Worm (Caenorhabditis elegans) whole organism, L1 larva: Measurements from ENCODE around the gene ntl-2.

Experiments used
- C04F5.9 ChIP-seq: sonication (generic microtip); optimal IDR thresholded peaks from 2 replicates; lab custom pipeline; 2016; ENCODE audit warnings: missing genetic modification characterization, missing compliant biosample characterization
- C16A3.4 ChIP-seq: fragments of 150-350 bp; optimal IDR thresholded peaks from 2 replicates; lab custom pipeline; 2014; ENCODE audit warnings: missing biosample characterization, missing genetic modification characterization
- C34B4.2 ChIP-seq: sonication (generic microtip); optimal IDR thresholded peaks from 2 replicates; lab custom pipeline; 2017; ENCODE audit warnings: mild to moderate bottlenecking, missing genetic modification characterization, missing compliant biosample characterization
- F16B12.6 ChIP-seq: fragments of 150-350 bp; optimal IDR thresholded peaks from 2 replicates; lab custom pipeline; 2014; ENCODE audit warnings: missing biosample characterization, missing genetic modification characterization
- Y116A8C.19 ChIP-seq: sonication (generic microtip); optimal IDR thresholded peaks from 2 replicates; lab custom pipeline; 2016; ENCODE audit warnings: missing compliant biosample characterization, missing genetic modification characterization, borderline replicate concordance
- alr-1 ChIP-seq: fragments of 200-800 bp; sonication (Bioruptor generic); optimal IDR thresholded peaks from 2 replicates; lab custom pipeline; 2018; ENCODE audit warnings: borderline replicate concordance, mild to moderate bottlenecking, missing genetic modification characterization, missing compliant biosample characterization
- aly-2 ChIP-seq: fragments of 150-350 bp; optimal IDR thresholded peaks from 2 replicates; lab custom pipeline; 2014; ENCODE audit warnings: missing biosample characterization, missing genetic modification characterization
- ama-1 ChIP-seq: fragments of 150-350 bp; optimal IDR thresholded peaks from 2 replicates; lab custom pipeline; 2014
- blmp-1 ChIP-seq: fragments of 150-350 bp; optimal IDR thresholded peaks from 2 replicates; lab custom pipeline; 2014; ENCODE audit warnings: missing biosample characterization, missing genetic modification characterization
- ceh-63 ChIP-seq: fragments of 200-800 bp; sonication (Bioruptor generic); optimal IDR thresholded peaks from 2 replicates; lab custom pipeline; 2018; ENCODE audit warnings: mild to moderate bottlenecking, missing genetic modification characterization, missing compliant biosample characterization
- ceh-82 ChIP-seq, 3 experiments: fragments of 150-350 bp in 1 of 3; sonication (generic microtip) in 2 of 3; optimal IDR thresholded peaks; 2 replicates each; lab custom pipeline; 2014 to 2017; ENCODE audit warnings: missing biosample characterization in 3 of 3, missing genetic modification characterization in 3 of 3
- ceh-88 ChIP-seq: fragments of 200-800 bp; sonication (Bioruptor generic); IDR thresholded peaks from 2 replicates; pipeline ENCODE4 v1.3.6; 2022; ENCODE audit warnings: missing genetic modification characterization, missing compliant biosample characterization
- ceh-90 ChIP-seq: sonication (generic microtip); optimal IDR thresholded peaks from 2 replicates; lab custom pipeline; 2016; ENCODE audit warnings: missing genetic modification characterization, missing compliant biosample characterization
- dpl-1 ChIP-seq, 3 experiments: fragments of 150-350 bp in 2 of 3; sonication (generic microtip) in 1 of 3; optimal IDR thresholded peaks; 2 replicates each; lab custom pipeline; 2014 to 2017; ENCODE audit warnings: missing biosample characterization in 3 of 3, missing genetic modification characterization in 3 of 3, missing genetic modification reagents in 3 of 3
- dsc-1 ChIP-seq: sonication (generic microtip); optimal IDR thresholded peaks from 2 replicates; lab custom pipeline; 2016; ENCODE audit warnings: mild to moderate bottlenecking, missing genetic modification characterization, missing compliant biosample characterization
- efl-1 ChIP-seq, 4 experiments: fragments of 150-350 bp; optimal IDR thresholded peaks in 3 of 4; peaks in 1 of 4; 1 replicate in 1 of 4; 2 replicates in 3 of 4; lab custom pipeline; 2014; ENCODE audit warnings: missing biosample characterization in 2 of 4, missing genetic modification characterization in 2 of 4, missing genetic modification reagents in 2 of 4
- egl-27 ChIP-seq, 2 experiments: fragments of 150-350 bp in 1 of 2; sonication (generic microtip); optimal IDR thresholded peaks; 3 replicates each; lab custom pipeline; 2017 to 2018; ENCODE audit warnings: missing biosample characterization in 2 of 2, missing genetic modification characterization in 2 of 2, missing genetic modification reagents in 2 of 2
- elt-2 ChIP-seq: sonication (generic microtip); optimal IDR thresholded peaks from 2 replicates; lab custom pipeline; 2016; ENCODE audit warnings: missing genetic modification characterization, mild to moderate bottlenecking, inconsistent platforms, missing compliant biosample characterization, missing genetic modification reagents
- ets-5 ChIP-seq: fragments of 200-800 bp; sonication (Bioruptor generic); IDR thresholded peaks from 2 replicates; pipeline ENCODE4 v1.3.6; 2022; ENCODE audit warnings: missing genetic modification characterization, missing compliant biosample characterization
- fkh-10 ChIP-seq: sonication (generic microtip); optimal IDR thresholded peaks from 2 replicates; lab custom pipeline; 2017; ENCODE audit warnings: missing biosample characterization, missing genetic modification reagents, missing genetic modification characterization
- fkh-4 ChIP-seq: sonication (generic microtip); optimal IDR thresholded peaks from 2 replicates; lab custom pipeline; 2016; ENCODE audit warnings: missing compliant biosample characterization, missing genetic modification characterization, borderline replicate concordance
- fos-1 ChIP-seq: fragments of 150-350 bp; optimal IDR thresholded peaks from 2 replicates; lab custom pipeline; 2014; ENCODE audit warnings: missing biosample characterization, missing genetic modification characterization
- grh-1 ChIP-seq: fragments of 200-800 bp; sonication (Bioruptor generic); IDR thresholded peaks from 2 replicates; pipeline ENCODE4 v1.3.6; 2022; ENCODE audit warnings: missing genetic modification reagents, missing genetic modification characterization, missing compliant biosample characterization
- hlh-17 ChIP-seq: fragments of 200-800 bp; sonication (Bioruptor generic); optimal IDR thresholded peaks from 2 replicates; lab custom pipeline; 2018; ENCODE audit warnings: missing genetic modification characterization, mild to moderate bottlenecking, missing compliant biosample characterization, moderate library complexity, borderline replicate concordance
- irx-1 ChIP-seq: sonication (generic microtip); optimal IDR thresholded peaks from 2 replicates; lab custom pipeline; 2016; ENCODE audit warnings: missing genetic modification characterization, missing compliant biosample characterization
- isw-1 ChIP-seq: fragments of 200-800 bp; sonication (Bioruptor generic); IDR thresholded peaks from 2 replicates; pipeline ENCODE4 v1.3.6; 2022; ENCODE audit warnings: missing genetic modification characterization, missing compliant biosample characterization
- jun-1 ChIP-seq: fragments of 150-350 bp; optimal IDR thresholded peaks from 2 replicates; lab custom pipeline; 2014; ENCODE audit warnings: missing biosample characterization, missing genetic modification reagents, missing genetic modification characterization
- lin-13 ChIP-seq: fragments of 150-350 bp; optimal IDR thresholded peaks from 2 replicates; lab custom pipeline; 2014; ENCODE audit warnings: missing biosample characterization, missing genetic modification reagents, missing genetic modification characterization
- lin-35 ChIP-seq, 2 experiments: fragments of 150-350 bp; optimal IDR thresholded peaks; 2 replicates each; lab custom pipeline; 2014; ENCODE audit warnings: missing biosample characterization in 2 of 2, missing genetic modification characterization in 2 of 2, missing genetic modification reagents in 2 of 2
- lin-39 ChIP-seq: fragments of 150-350 bp; optimal IDR thresholded peaks from 2 replicates; lab custom pipeline; 2014; ENCODE audit warnings: missing biosample characterization, missing genetic modification reagents, missing genetic modification characterization
- lir-3 ChIP-seq: sonication (generic microtip); optimal IDR thresholded peaks from 2 replicates; lab custom pipeline; 2016; ENCODE audit warnings: mild to moderate bottlenecking, missing genetic modification characterization, moderate library complexity, missing compliant biosample characterization; ENCODE audit not compliant: poor library complexity
- nhr-11 ChIP-seq: fragments of 150-350 bp; optimal IDR thresholded peaks from 2 replicates; lab custom pipeline; 2014; ENCODE audit warnings: missing biosample characterization, missing genetic modification characterization
- nhr-237 ChIP-seq: fragments of 150-350 bp; optimal IDR thresholded peaks from 2 replicates; lab custom pipeline; 2014; ENCODE audit warnings: missing biosample characterization, missing genetic modification characterization
- nhr-47 ChIP-seq: sonication (generic microtip); optimal IDR thresholded peaks from 2 replicates; lab custom pipeline; 2016; ENCODE audit warnings: mild to moderate bottlenecking, missing genetic modification characterization, moderate library complexity, missing compliant biosample characterization
- nhr-90 ChIP-seq: sonication (generic microtip); optimal IDR thresholded peaks from 2 replicates; lab custom pipeline; 2016; ENCODE audit warnings: mild to moderate bottlenecking, missing genetic modification characterization, missing compliant biosample characterization; ENCODE audit not compliant: poor library complexity
- pag-3 ChIP-seq: sonication (generic microtip); optimal IDR thresholded peaks from 2 replicates; lab custom pipeline; 2017; ENCODE audit warnings: missing genetic modification characterization, mild to moderate bottlenecking, missing compliant biosample characterization, antibody characterized with exemption, borderline replicate concordance; ENCODE audit not compliant: insufficient read depth
- pax-3 ChIP-seq: fragments of 200-800 bp; sonication (Bioruptor generic); optimal IDR thresholded peaks from 2 replicates; lab custom pipeline; 2018; ENCODE audit warnings: mild to moderate bottlenecking, missing genetic modification characterization, moderate library complexity, missing compliant biosample characterization
- rnt-1 ChIP-seq: sonication (generic microtip); optimal IDR thresholded peaks from 2 replicates; lab custom pipeline; 2016; ENCODE audit warnings: mild to moderate bottlenecking, missing genetic modification characterization, moderate library complexity, missing compliant biosample characterization
- skn-1 ChIP-seq: fragments of 150-350 bp; optimal IDR thresholded peaks from 2 replicates; lab custom pipeline; 2014; ENCODE audit warnings: missing biosample characterization, missing genetic modification characterization
- snu-23 ChIP-seq: sonication (generic microtip); optimal IDR thresholded peaks from 2 replicates; lab custom pipeline; 2016; ENCODE audit warnings: missing genetic modification characterization, missing compliant biosample characterization
- sptf-1 ChIP-seq: fragments of 150-350 bp; optimal IDR thresholded peaks from 2 replicates; lab custom pipeline; 2014; ENCODE audit warnings: missing biosample characterization, missing genetic modification characterization
- tlp-1 ChIP-seq: fragments of 150-350 bp; optimal IDR thresholded peaks from 2 replicates; lab custom pipeline; 2014; ENCODE audit warnings: missing biosample characterization, missing genetic modification characterization
- unc-130 ChIP-seq: fragments of 150-350 bp; optimal IDR thresholded peaks from 2 replicates; lab custom pipeline; 2017; ENCODE audit warnings: missing biosample characterization, missing genetic modification characterization, inconsistent platforms
- unc-62 ChIP-seq: fragments of 150-350 bp; optimal IDR thresholded peaks from 2 replicates; lab custom pipeline; 2014; ENCODE audit warnings: missing biosample characterization, missing genetic modification reagents, missing genetic modification characterization
- unc-86 ChIP-seq: sonication (generic microtip); optimal IDR thresholded peaks from 2 replicates; lab custom pipeline; 2016; ENCODE audit warnings: missing genetic modification characterization, missing compliant biosample characterization
- unc-98 ChIP-seq: fragments of 200-800 bp; sonication (Bioruptor generic); IDR thresholded peaks from 2 replicates; pipeline ENCODE4 v1.3.6; 2022; ENCODE audit warnings: missing genetic modification characterization, missing compliant biosample characterization
- zip-4 ChIP-seq: fragments of 200-800 bp; sonication (Bioruptor generic); optimal IDR thresholded peaks from 2 replicates; lab custom pipeline; 2018; ENCODE audit warnings: mild to moderate bottlenecking, missing genetic modification characterization, moderate library complexity, missing compliant biosample characterization
- ztf-11 ChIP-seq, 2 experiments: sonication (generic microtip); optimal IDR thresholded peaks; 2 replicates each; lab custom pipeline; 2016 to 2017; ENCODE audit warnings: missing genetic modification characterization in 2 of 2, missing biosample characterization in 1 of 2, missing compliant biosample characterization in 1 of 2

The ntl-2 gene

ce11 chrII:4376295-4377172 is at the start of gene ntl-2 (continued):
- TF ChIP-seq lin-39 (tag; lab: Kevin White, UChicago) (peak; percentile 77), ets-5 (no peak), tlp-1 (tag; lab: Kevin White, UChicago) (no peak), pag-3 (tag; lab: Kevin White, UChicago) (no peak), fkh-10 (GFP tag; lab: Kevin White, UChicago) (peak; percentile 88), skn-1 (tag; lab: Kevin White, UChicago) (peak; percentile 92), isw-1 (peak; percentile 94), irx-1 (tag; lab: Kevin White, UChicago) (peak; percentile 88), dsc-1 (tag; lab: Kevin White, UChicago) (peak; percentile 88), lin-35 (GFP tag; optimal IDR thresholded peaks at IDR 0.05; lab: Kevin White, UChicago) (peak; percentile 84 to 92), C04F5.9 (peak; percentile 74), nhr-237 (peak; percentile 88), F16B12.6 (tag; lab: Kevin White, UChicago) (peak; percentile 66), rnt-1 (tag; lab: Kevin White, UChicago) (peak; percentile 96), unc-130 (tag; lab: Kevin White, UChicago) (peak; percentile 88), C16A3.4 (peak; percentile 89), zip-4 (GFP tag; lab: Kevin White, UChicago) (peak; percentile 77), egl-27 (tag; optimal IDR thresholded peaks at IDR 0.05; lab: Kevin White, UChicago) (peak; percentile 48 to 82), nhr-11 (peak; percentile 79), grh-1 (GFP tag; lab: Robert Waterston, UW) (peak; percentile 91), unc-98 (peak; percentile 48; the same call in 1 of the 2 replicates), snu-23 (GFP tag; lab: Kevin White, UChicago) (peak; percentile 93), ceh-82 (tag; optimal IDR thresholded peaks at IDR 0.05; lab: Kevin White, UChicago) (peak; percentile 89 to 97 (median 91)), pax-3 (peak; percentile 97), unc-86 (tag; lab: Kevin White, UChicago) (peak; percentile 95), unc-62 (GFP tag; lab: Kevin White, UChicago) (no peak), C34B4.2 (tag; lab: Kevin White, UChicago) (peak; percentile 70), hlh-17 (GFP tag; lab: Kevin White, UChicago) (no peak), fos-1 (tag; lab: Kevin White, UChicago) (peak; percentile 86), Y116A8C.19 (no peak), efl-1 (optimal IDR thresholded peaks at IDR 0.05; lab: Kevin White, UChicago) (peak; percentile 89 to 94), efl-1 (GFP tag; optimal IDR thresholded peaks at IDR 0.05 in 1 of 2; lab: Kevin White, UChicago) (peak; percentile 76 to 98), ceh-63 (GFP tag; lab: Kevin White, UChicago) (peak; percentile 94), dpl-1 (GFP tag; optimal IDR thresholded peaks at IDR 0.05; lab: Kevin White, UChicago) (peak; percentile 82 to 85 (median 82))
- TF ChIP-seq, all 84 proteins: peak for 69

ce11 chrII:4424807-4425206 is 48.5 kb upstream of the ntl-2 start, which contains the start of the genes dcaf-13 and toe-1:
Gene dcaf-13 (minus strand): TSS chrII:4424902.
Gene toe-1 (plus strand): TSS chrII:4425167.
- no peak for TF ChIP-seq ceh-63 (GFP tag; lab: Kevin White, UChicago)
- no peak for TF ChIP-seq unc-86 (tag; lab: Kevin White, UChicago)
- peak; percentile 84 for TF ChIP-seq F16B12.6 (tag; lab: Kevin White, UChicago)
- TF ChIP-seq aly-2, result no peak
- TF ChIP-seq ceh-90 (tag; lab: Kevin White, UChicago), result no peak
- TF ChIP-seq nhr-47 (tag; lab: Kevin White, UChicago), result peak; percentile 17
- no peak for TF ChIP-seq hlh-17 (GFP tag; lab: Kevin White, UChicago)
- TF ChIP-seq blmp-1, result no peak
- no peak for TF ChIP-seq elt-2 (tag; lab: Kevin White, UChicago)
- no peak for TF ChIP-seq jun-1 (tag; lab: Kevin White, UChicago)
- no peak for TF ChIP-seq lin-13 (GFP tag; lab: Kevin White, UChicago)
- no peak for TF ChIP-seq nhr-90
- TF ChIP-seq ztf-11 (tag; optimal IDR thresholded peaks at IDR 0.05; lab: Kevin White, UChicago), result no peak
- TF ChIP-seq C16A3.4, result peak; percentile 6
- TF ChIP-seq Y116A8C.19, result no peak
- peak; percentile 3 to 40 for TF ChIP-seq efl-1 (optimal IDR thresholded peaks at IDR 0.05; lab: Kevin White, UChicago)
- TF ChIP-seq efl-1 (GFP tag; optimal IDR thresholded peaks at IDR 0.05 in 1 of 2; lab: Kevin White, UChicago), result peak; percentile 44 to 68
- no peak for TF ChIP-seq ama-1 (lab: Kevin White, UChicago)
- no peak for TF ChIP-seq alr-1 (tag; lab: Kevin White, UChicago)
- TF ChIP-seq lir-3, result no peak
- TF ChIP-seq fkh-4, result no peak
- no peak for TF ChIP-seq egl-27 (tag; optimal IDR thresholded peaks at IDR 0.05; lab: Kevin White, UChicago)
- no peak for TF ChIP-seq sptf-1
- no peak for TF ChIP-seq ceh-88
